Fruit fly (Drosophila melanogaster) whole organism, prepupa: Measurements from ENCODE around the gene Sugb.

Experiments
- CG10631 ChIP-seq: fragments of 200-800 bp; sonication (Bioruptor generic); optimal IDR thresholded peaks from 2 replicates; lab custom pipeline; 2016; ENCODE audit warnings: missing biosample characterization, missing genetic modification characterization
- CG10669 ChIP-seq: fragments of 200-800 bp; sonication (Bioruptor generic); optimal IDR thresholded peaks from 3 replicates; lab custom pipeline; 2018; ENCODE audit warnings: missing biosample characterization, mild to moderate bottlenecking, missing genetic modification characterization, moderate library complexity
- CG11902 ChIP-seq: fragments of 200-800 bp; sonication (Bioruptor generic); optimal IDR thresholded peaks from 3 replicates; lab custom pipeline; 2016; ENCODE audit warnings: missing biosample characterization, missing genetic modification characterization
- CG15336 ChIP-seq: fragments of 200-800 bp; sonication (Bioruptor generic); IDR thresholded peaks from 2 replicates; pipeline ENCODE4 v1.3.6; 2022; ENCODE audit warnings: missing biosample characterization, missing genetic modification characterization
- CG1621 ChIP-seq: fragments of 200-800 bp; sonication (Bioruptor generic); optimal IDR thresholded peaks from 3 replicates; lab custom pipeline; 2018; ENCODE audit warnings: missing biosample characterization, mild to moderate bottlenecking, missing genetic modification characterization
- CG16779 ChIP-seq: fragments of 200-800 bp; sonication (Bioruptor generic); optimal IDR thresholded peaks from 3 replicates; lab custom pipeline; 2017; ENCODE audit warnings: missing biosample characterization, mild to moderate bottlenecking, missing genetic modification characterization
- CG3032 ChIP-seq: fragments of 200-800 bp; optimal IDR thresholded peaks from 2 replicates; lab custom pipeline; 2019; ENCODE audit warnings: missing biosample characterization, mild to moderate bottlenecking, missing genetic modification characterization, moderate library complexity
- CG31627 ChIP-seq: fragments of 200-800 bp; sonication (Bioruptor generic); optimal IDR thresholded peaks from 3 replicates; lab custom pipeline; 2016; ENCODE audit warnings: missing biosample characterization, missing genetic modification characterization
- CG34406 ChIP-seq: fragments of 200-800 bp; sonication (Bioruptor generic); optimal IDR thresholded peaks from 3 replicates; lab custom pipeline; 2016; ENCODE audit warnings: missing biosample characterization, missing genetic modification characterization
- CG3919 ChIP-seq: fragments of 200-800 bp; sonication (Bioruptor generic); optimal IDR thresholded peaks from 3 replicates; lab custom pipeline; 2016; ENCODE audit warnings: missing biosample characterization, missing genetic modification characterization
- CG4318 ChIP-seq: fragments of 200-800 bp; sonication (Bioruptor generic); optimal IDR thresholded peaks from 3 replicates; lab custom pipeline; 2017; ENCODE audit warnings: missing biosample characterization, mild to moderate bottlenecking, missing genetic modification characterization
- CG6163 ChIP-seq: fragments of 200-800 bp; sonication (Bioruptor generic); IDR thresholded peaks from 3 replicates; pipeline ENCODE4 v1.3.6; 2022; ENCODE audit warnings: missing biosample characterization, missing genetic modification characterization
- CG6276 ChIP-seq: fragments of 200-800 bp; sonication (Bioruptor generic); optimal IDR thresholded peaks from 2 replicates; lab custom pipeline; 2017; ENCODE audit warnings: missing biosample characterization, mild to moderate bottlenecking, missing genetic modification characterization
- CG6808 ChIP-seq: fragments of 200-800 bp; sonication (Bioruptor generic); optimal IDR thresholded peaks from 3 replicates; lab custom pipeline; 2017; ENCODE audit warnings: missing biosample characterization, missing genetic modification characterization, mild to moderate bottlenecking, moderate library complexity, missing genetic modification reagents
- CG8119 ChIP-seq: fragments of 200-800 bp; sonication (Bioruptor generic); IDR thresholded peaks from 3 replicates; pipeline ENCODE4 v1.3.6; 2022; ENCODE audit warnings: missing biosample characterization, missing genetic modification characterization
- CG8319 ChIP-seq: fragments of 200-800 bp; sonication (Bioruptor generic); optimal IDR thresholded peaks from 3 replicates; lab custom pipeline; 2016; ENCODE audit warnings: missing biosample characterization, missing genetic modification characterization
- CG8632 ChIP-seq: fragments of 200-800 bp; sonication (Bioruptor generic); optimal IDR thresholded peaks from 3 replicates; lab custom pipeline; 2016; ENCODE audit warnings: missing biosample characterization, missing genetic modification characterization
- CG9139 ChIP-seq: fragments of 200-800 bp; sonication (Bioruptor generic); optimal IDR thresholded peaks from 3 replicates; lab custom pipeline; 2017; ENCODE audit warnings: missing biosample characterization, mild to moderate bottlenecking, missing genetic modification characterization
- Eip75B ChIP-seq: fragments of 200-800 bp; sonication (Bioruptor generic); optimal IDR thresholded peaks from 3 replicates; lab custom pipeline; 2016; ENCODE audit warnings: missing biosample characterization, missing genetic modification characterization
- Eip78C ChIP-seq: fragments of 200-800 bp; sonication (Bioruptor generic); peaks from one replicate; lab custom pipeline; 2016; ENCODE audit warnings: missing biosample characterization, missing genetic modification characterization
- Eip93F ChIP-seq: fragments of 200-800 bp; sonication (Bioruptor generic); optimal IDR thresholded peaks from 2 replicates; lab custom pipeline; 2016; ENCODE audit warnings: missing biosample characterization, mild to moderate bottlenecking, missing genetic modification characterization
- Ets96B ChIP-seq: fragments of 200-800 bp; optimal IDR thresholded peaks from 2 replicates; lab custom pipeline; 2019; ENCODE audit warnings: missing biosample characterization, mild to moderate bottlenecking, missing genetic modification characterization, moderate library complexity
- Gug ChIP-seq: fragments of 200-800 bp; sonication (Bioruptor generic); IDR thresholded peaks from 2 replicates; pipeline ENCODE4 v1.3.6; 2022; ENCODE audit warnings: missing biosample characterization, missing genetic modification characterization
- Hr4 ChIP-seq: fragments of 200-800 bp; sonication (Bioruptor generic); optimal IDR thresholded peaks from 3 replicates; lab custom pipeline; 2016; ENCODE audit warnings: missing biosample characterization, missing genetic modification characterization
- Lpt ChIP-seq: fragments of 200-800 bp; sonication (Bioruptor generic); optimal IDR thresholded peaks from 3 replicates; lab custom pipeline; 2016; ENCODE audit warnings: missing biosample characterization, missing genetic modification characterization
- Sox102F ChIP-seq: fragments of 200-800 bp; sonication (Bioruptor generic); optimal IDR thresholded peaks from 2 replicates; lab custom pipeline; 2016; ENCODE audit warnings: missing biosample characterization, mild to moderate bottlenecking, missing genetic modification characterization
- achi ChIP-seq: fragments of 200-800 bp; sonication (Bioruptor generic); optimal IDR thresholded peaks from 3 replicates; lab custom pipeline; 2016; ENCODE audit warnings: missing biosample characterization, missing genetic modification characterization
- acj6 ChIP-seq: fragments of 200-800 bp; sonication (Bioruptor generic); optimal IDR thresholded peaks from 3 replicates; lab custom pipeline; 2016; ENCODE audit warnings: missing biosample characterization, missing genetic modification characterization
- dac ChIP-seq: fragments of 200-800 bp; sonication (Bioruptor generic); optimal IDR thresholded peaks from 2 replicates; lab custom pipeline; 2017; ENCODE audit warnings: missing biosample characterization, mild to moderate bottlenecking, missing genetic modification characterization
- dsx ChIP-seq: fragments of 200-800 bp; optimal IDR thresholded peaks from 3 replicates; lab custom pipeline; 2019; ENCODE audit warnings: missing biosample characterization, mild to moderate bottlenecking, missing genetic modification characterization, moderate library complexity; ENCODE audit not compliant: poor library complexity, severe bottlenecking
- eg ChIP-seq: fragments of 200-800 bp; sonication (Bioruptor generic); IDR thresholded peaks from 3 replicates; pipeline ENCODE4 v1.3.6; 2022; ENCODE audit warnings: missing biosample characterization, missing genetic modification characterization
- esn ChIP-seq: fragments of 200-800 bp; sonication (Bioruptor generic); optimal IDR thresholded peaks from 2 replicates; lab custom pipeline; 2016; ENCODE audit warnings: missing biosample characterization, mild to moderate bottlenecking, missing genetic modification characterization, moderate library complexity
- fd59A ChIP-seq: fragments of 200-800 bp; sonication (Bioruptor generic); optimal IDR thresholded peaks from 2 replicates; lab custom pipeline; 2017; ENCODE audit warnings: missing biosample characterization, mild to moderate bottlenecking, missing genetic modification characterization, missing genetic modification reagents
- fd85E ChIP-seq: fragments of 200-800 bp; sonication (Bioruptor generic); optimal IDR thresholded peaks from 3 replicates; lab custom pipeline; 2016; ENCODE audit warnings: missing biosample characterization, missing genetic modification characterization
- fkh ChIP-seq: fragments of 200-800 bp; sonication (Bioruptor generic); optimal IDR thresholded peaks from 3 replicates; lab custom pipeline; 2017; ENCODE audit warnings: missing biosample characterization, mild to moderate bottlenecking, missing genetic modification characterization, moderate library complexity
- lz ChIP-seq: fragments of 200-800 bp; sonication (Bioruptor generic); optimal IDR thresholded peaks from 3 replicates; lab custom pipeline; 2016; ENCODE audit warnings: missing biosample characterization, missing genetic modification characterization
- net ChIP-seq: fragments of 200-800 bp; sonication (Bioruptor generic); optimal IDR thresholded peaks from 3 replicates; lab custom pipeline; 2016; ENCODE audit warnings: missing biosample characterization, missing genetic modification characterization
- spab ChIP-seq: fragments of 200-800 bp; sonication (Bioruptor generic); optimal IDR thresholded peaks from 2 replicates; lab custom pipeline; 2017; ENCODE audit warnings: missing biosample characterization, mild to moderate bottlenecking, missing genetic modification characterization, missing genetic modification reagents
- ss ChIP-seq, 2 experiments: fragments of 200-800 bp; sonication (Bioruptor generic); optimal IDR thresholded peaks; 2 replicates in 1 of 2; 3 replicates in 1 of 2; lab custom pipeline; 2017 to 2018; ENCODE audit warnings: mild to moderate bottlenecking in 2 of 2, missing biosample characterization in 2 of 2, missing genetic modification characterization in 2 of 2, moderate library complexity in 1 of 2
- svp ChIP-seq: fragments of 200-800 bp; sonication (Bioruptor generic); peaks from one replicate; lab custom pipeline; 2016; ENCODE audit warnings: missing biosample characterization, missing genetic modification characterization

The Sugb gene

dm6 chr3L:11683819-11684521 is at the start of gene Sugb (continued):
- peak; percentile 90 for TF ChIP-seq Eip78C
- TF ChIP-seq CG15336 (GFP tag; lab: Robert Waterston, UW): peak; percentile 63; the same call in 1 of the 2 replicates
- peak; percentile 68 for TF ChIP-seq acj6 (GFP tag; lab: Kevin White, UChicago)
- TF ChIP-seq CG11902 (GFP tag; lab: Kevin White, UChicago): peak; percentile 3
- peak; percentile 80 for TF ChIP-seq Hr4 (GFP tag; lab: Kevin White, UChicago)
- TF ChIP-seq Eip93F (GFP tag; lab: Kevin White, UChicago): peak; percentile 24
- no peak for TF ChIP-seq spab
- peak; percentile 53 for TF ChIP-seq CG8632
- TF ChIP-seq fd85E (GFP tag; lab: Kevin White, UChicago): no peak

- TF ChIP-seq CG9139 (GFP tag; lab: Kevin White, UChicago) (peak; percentile 67), CG3919 (GFP tag; lab: Kevin White, UChicago) (peak; percentile 13), Eip75B (peak; percentile 36), Lpt (GFP tag; lab: Kevin White, UChicago) (peak; percentile 25), dac (GFP tag; lab: Kevin White, UChicago) (peak; percentile 15), Hr4 (GFP tag; lab: Kevin White, UChicago) (peak; percentile 29), Eip78C (peak; percentile 69), fd59A (GFP tag; lab: Kevin White, UChicago) (peak; percentile 2), spab (peak; percentile 58), ss (GFP tag; optimal IDR thresholded peaks at IDR 0.05; lab: Kevin White, UChicago) (peak; percentile 75 to 77), CG8119 (GFP tag; lab: Robert Waterston, UW) (peak; percentile 80; the same call in 2 of the 3 replicates), CG8319 (GFP tag; lab: Kevin White, UChicago) (no peak), achi (peak; percentile 39), CG31627 (GFP tag; lab: Kevin White, UChicago) (no peak), CG6163 (GFP tag; lab: Robert Waterston, UW) (peak; percentile 82; the same call in 2 of the 3 replicates), CG34406 (GFP tag; lab: Kevin White, UChicago) (no peak), CG16779 (peak; percentile 82), net (GFP tag; lab: Kevin White, UChicago) (peak; percentile 50), CG10669 (GFP tag; lab: Kevin White, UChicago) (peak; percentile 42), CG1621 (tag; lab: Kevin White, UChicago) (peak; percentile 71), dsx (peak; percentile 62), svp (GFP tag; lab: Kevin White, UChicago) (peak; percentile 61), CG3032 (peak; percentile 52), Eip93F (GFP tag; lab: Kevin White, UChicago) (no peak), CG15336 (GFP tag; lab: Robert Waterston, UW) (peak; percentile 58), Gug (GFP tag; lab: Robert Waterston, UW) (peak; percentile 38; the same call in 1 of the 2 replicates), Sox102F (GFP tag; lab: Kevin White, UChicago) (no peak), lz (GFP tag; lab: Kevin White, UChicago) (no peak), eg (peak; percentile 85; the same call in 2 of the 3 replicates), CG10631 (peak; percentile 10), fkh (GFP tag; lab: Kevin White, UChicago) (no peak), CG6808 (peak; percentile 78), esn (GFP tag; lab: Kevin White, UChicago) (peak; percentile 0), CG6276 (peak; percentile 84), CG4318 (GFP tag; lab: Kevin White, UChicago) (no peak), Ets96B (tag; lab: Kevin White, UChicago) (peak; percentile 75)
- TF ChIP-seq, all 60 proteins: peak for 28
These were observed 49.2 kb upstream of the Sugb start for dm6 chr3L:11634551-11634950.
